Comparison of ENCODE assay signal across 6 fruit fly cellular contexts in genomic region chr3L:1533699-1534431, dm6.
TF ChIP-seq lines count a peak whose summit lies in the region.

Gene Iml1, minus strand, starts transcription at chr3L:1534034.

- no peak for TF ChIP-seq CTCF in whole organism, embryonic (GFP tag; optimal IDR thresholded peaks at IDR 0.05; lab: Kevin White, UChicago)

TF ChIP-seq in Kc167, 6 proteins besides CTCF, POLR2A, EP300 and RAD21:
- TF ChIP-seq ttk (optimal IDR thresholded peaks at IDR 0.05; lab: Kevin White, UChicago): no peak
- TF ChIP-seq h (optimal IDR thresholded peaks at IDR 0.05; lab: Kevin White, UChicago): no peak
- no peak for TF ChIP-seq insv (optimal IDR thresholded peaks at IDR 0.05; lab: Kevin White, UChicago)
- no peak for TF ChIP-seq Sin3A (optimal IDR thresholded peaks at IDR 0.05; lab: Kevin White, UChicago)
- peak; percentile 76 for TF ChIP-seq psq (optimal IDR thresholded peaks at IDR 0.05; lab: Kevin White, UChicago)

TF ChIP-seq in whole organism, adult, 20 proteins besides CTCF, POLR2A, EP300 and RAD21:
- TF ChIP-seq CG14711 (tag; optimal IDR thresholded peaks at IDR 0.05; lab: Kevin White, UChicago) (peak; percentile 27), bab1 (GFP tag; optimal IDR thresholded peaks at IDR 0.05; lab: Kevin White, UChicago) (peak; percentile 14), CG7045 (GFP tag; optimal IDR thresholded peaks at IDR 0.05; lab: Kevin White, UChicago) (no peak), CG1620 (GFP tag; optimal IDR thresholded peaks at IDR 0.05; lab: Kevin White, UChicago) (no peak), ovo (GFP tag; optimal IDR thresholded peaks at IDR 0.05; lab: Kevin White, UChicago) (no peak), CG33017 (tag; optimal IDR thresholded peaks at IDR 0.05; lab: Kevin White, UChicago) (peak; percentile 17), CG11617 (GFP tag; optimal IDR thresholded peaks at IDR 0.05; lab: Kevin White, UChicago) (peak; percentile 42), Crg-1 (GFP tag; optimal IDR thresholded peaks at IDR 0.05; lab: Kevin White, UChicago) (peak; percentile 12), CG7101 (tag; optimal IDR thresholded peaks at IDR 0.05; lab: Kevin White, UChicago) (peak; percentile 49)

TF ChIP-seq in whole organism, embryonic, 481 proteins besides CTCF, POLR2A, EP300 and RAD21 (continues in another document):
- TF ChIP-seq HHEX (GFP tag; optimal IDR thresholded peaks at IDR 0.05; lab: Kevin White, UChicago) (no peak), CG5180 (GFP tag; optimal IDR thresholded peaks at IDR 0.05; lab: Kevin White, UChicago) (no peak), Chrac-16 (GFP tag; optimal IDR thresholded peaks at IDR 0.05; lab: Kevin White, UChicago) (peak; percentile 10), CrebB (tag; optimal IDR thresholded peaks at IDR 0.05; lab: Kevin White, UChicago) (no peak), Gsc (GFP tag; IDR thresholded peaks at IDR 0.05; lab: Robert Waterston, UW) (no peak), kni (GFP tag; optimal IDR thresholded peaks at IDR 0.05; lab: Kevin White, UChicago) (no peak), CG2120 (GFP tag; optimal IDR thresholded peaks at IDR 0.05; lab: Kevin White, UChicago) (no peak), ase (GFP tag; IDR thresholded peaks at IDR 0.05; lab: Robert Waterston, UW) (peak; percentile 29; the same call in 1 of the 3 replicates), sob (GFP tag; IDR thresholded peaks at IDR 0.05; lab: Robert Waterston, UW) (peak; percentile 63), CG14050 (GFP tag; IDR thresholded peaks at IDR 0.05; lab: Robert Waterston, UW) (no peak), eve (GFP tag; optimal IDR thresholded peaks at IDR 0.05; lab: Kevin White, UChicago) (no peak), gro (GFP tag; optimal IDR thresholded peaks at IDR 0.05; lab: Kevin White, UChicago) (no peak), CG17186 (GFP tag; optimal IDR thresholded peaks at IDR 0.05; lab: Kevin White, UChicago) (no peak), Rfx (GFP tag; IDR thresholded peaks at IDR 0.05; lab: Robert Waterston, UW) (peak; percentile 80), ap (GFP tag; IDR thresholded peaks at IDR 0.05; lab: Robert Waterston, UW) (peak; percentile 21; the same call in 1 of the 2 replicates), slou (GFP tag; optimal IDR thresholded peaks at IDR 0.05; lab: Kevin White, UChicago) (peak; percentile 28), pan (optimal IDR thresholded peaks at IDR 0.05; lab: Kevin White, UChicago) (no peak), pan (GFP tag; optimal IDR thresholded peaks at IDR 0.05 in 1 of 2, IDR thresholded peaks at IDR 0.05 in 1 of 2) (peak in 1 of 2 experiments; percentile 53), YL-1 (GFP tag; optimal IDR thresholded peaks at IDR 0.05; lab: Kevin White, UChicago) (peak; percentile 43), CG9437 (GFP tag; optimal IDR thresholded peaks at IDR 0.05; lab: Kevin White, UChicago) (peak; percentile 83)

TF ChIP-seq in whole organism, prepupa, 60 proteins besides CTCF, POLR2A, EP300 and RAD21:
- TF ChIP-seq CG10669 (GFP tag; optimal IDR thresholded peaks at IDR 0.05; lab: Kevin White, UChicago) (no peak), svp (GFP tag; lab: Kevin White, UChicago) (peak; percentile 63), esn (GFP tag; optimal IDR thresholded peaks at IDR 0.05; lab: Kevin White, UChicago) (peak; percentile 43), eg (GFP tag; IDR thresholded peaks at IDR 0.05; lab: Robert Waterston, UW) (no peak; the same call in 2 of the 3 replicates), lz (GFP tag; optimal IDR thresholded peaks at IDR 0.05; lab: Kevin White, UChicago) (peak; percentile 18), fkh (GFP tag; optimal IDR thresholded peaks at IDR 0.05; lab: Kevin White, UChicago) (peak; percentile 41), ss (GFP tag; optimal IDR thresholded peaks at IDR 0.05; lab: Kevin White, UChicago) (no peak), achi (GFP tag; optimal IDR thresholded peaks at IDR 0.05; lab: Kevin White, UChicago) (no peak)

TF ChIP-seq in whole organism, pupa, 21 proteins besides CTCF, POLR2A, EP300 and RAD21:
- TF ChIP-seq Pif1B (GFP tag; optimal IDR thresholded peaks at IDR 0.05; lab: Kevin White, UChicago) (no peak), EcR (GFP tag; optimal IDR thresholded peaks at IDR 0.05; lab: Kevin White, UChicago) (no peak), CG4496 (GFP tag; IDR thresholded peaks at IDR 0.05; lab: Robert Waterston, UW) (peak; percentile 44; the same call in 1 of the 3 replicates), rn (GFP tag; IDR thresholded peaks at IDR 0.05; lab: Robert Waterston, UW) (no peak), CG15710 (tag; optimal IDR thresholded peaks at IDR 0.05; lab: Kevin White, UChicago) (no peak), Snoo (tag; optimal IDR thresholded peaks at IDR 0.05; lab: Kevin White, UChicago) (no peak), CG32121 (GFP tag; IDR thresholded peaks at IDR 0.05; lab: Robert Waterston, UW) (peak; percentile 50; the same call in 1 of the 2 replicates), D1 (tag; optimal IDR thresholded peaks at IDR 0.05; lab: Kevin White, UChicago) (no peak), CG17806 (tag; optimal IDR thresholded peaks at IDR 0.05; lab: Kevin White, UChicago) (no peak), CG8301 (tag; optimal IDR thresholded peaks at IDR 0.05; lab: Kevin White, UChicago) (no peak), CG13204 (GFP tag; optimal IDR thresholded peaks at IDR 0.05; lab: Kevin White, UChicago) (no peak), Ets98B (GFP tag; IDR thresholded peaks at IDR 0.05; lab: Robert Waterston, UW) (peak; percentile 38; the same call in 1 of the 2 replicates), CG14655 (GFP tag; optimal IDR thresholded peaks at IDR 0.05; lab: Kevin White, UChicago) (no peak), fd96Ca (GFP tag; IDR thresholded peaks at IDR 0.05; lab: Robert Waterston, UW) (no peak), CG8159 (tag; optimal IDR thresholded peaks at IDR 0.05; lab: Kevin White, UChicago) (no peak), CG10348 (GFP tag; IDR thresholded peaks at IDR 0.05; lab: Robert Waterston, UW) (no peak), CG9948 (tag; optimal IDR thresholded peaks at IDR 0.05; lab: Kevin White, UChicago) (no peak)
TF ChIP-seq in whole organism, pupa: peak in this region for 3.

TF ChIP-seq in whole organism, wandering third instar larva, 38 proteins besides CTCF, POLR2A, EP300 and RAD21:
- TF ChIP-seq HLH106 (tag; optimal IDR thresholded peaks at IDR 0.05; lab: Kevin White, UChicago) (peak; percentile 49), Hr78 (GFP tag; optimal IDR thresholded peaks at IDR 0.05; lab: Kevin White, UChicago) (no peak), OdsH (GFP tag; optimal IDR thresholded peaks at IDR 0.05; lab: Kevin White, UChicago) (peak; percentile 5), jim (GFP tag; optimal IDR thresholded peaks at IDR 0.05; lab: Kevin White, UChicago) (no peak), N (GFP tag; optimal IDR thresholded peaks at IDR 0.05; lab: Kevin White, UChicago) (no peak), psq (GFP tag; optimal IDR thresholded peaks at IDR 0.05; lab: Kevin White, UChicago) (peak; percentile 88)
